Worm (Caenorhabditis elegans) whole organism, young adult: ENCODE measurements around the gene taf-8.

Experiments
- B0019.2 ChIP-seq: fragments of 200-800 bp; sonication (Bioruptor generic); conservative IDR thresholded peaks from 2 replicates; pipeline ENCODE4 v1.3.6; 2022; ENCODE audit warnings: missing genetic modification reagents, missing genetic modification characterization, missing compliant biosample characterization
- C06A6.2 ChIP-seq: fragments of 200-800 bp; sonication (Bioruptor generic); conservative IDR thresholded peaks from 2 replicates; pipeline ENCODE4 v1.3.6; 2022; ENCODE audit warnings: missing genetic modification characterization, missing compliant biosample characterization
- F23B12.7 ChIP-seq: sonication (generic microtip); optimal IDR thresholded peaks from 2 replicates; lab custom pipeline; 2017; ENCODE audit warnings: missing genetic modification characterization, mild to moderate bottlenecking, missing compliant biosample characterization, antibody characterized with exemption, moderate library complexity; ENCODE audit not compliant: insufficient read depth
- F55B11.4 ChIP-seq: sonication (generic microtip); optimal IDR thresholded peaks from 2 replicates; lab custom pipeline; 2016; ENCODE audit warnings: missing compliant biosample characterization, missing genetic modification characterization, borderline replicate concordance; ENCODE audit not compliant: insufficient read depth
- aptf-2 ChIP-seq: fragments of 200-800 bp; sonication (Bioruptor generic); conservative IDR thresholded peaks from 2 replicates; pipeline ENCODE4 v1.3.6; 2022; ENCODE audit warnings: missing genetic modification reagents, missing genetic modification characterization, missing compliant biosample characterization
- athp-1 ChIP-seq: sonication (generic microtip); optimal IDR thresholded peaks from 2 replicates; lab custom pipeline; 2017; ENCODE audit warnings: mild to moderate bottlenecking, missing genetic modification characterization, missing compliant biosample characterization
- attf-3 ChIP-seq: fragments of 200-800 bp; sonication (Bioruptor generic); conservative IDR thresholded peaks from 2 replicates; pipeline ENCODE4 v1.3.6; 2022; ENCODE audit warnings: missing genetic modification reagents, missing genetic modification characterization, missing compliant biosample characterization
- bed-1 ChIP-seq: fragments of 200-800 bp; sonication (Bioruptor generic); IDR thresholded peaks from 2 replicates; pipeline ENCODE4 v1.3.6; 2022; ENCODE audit warnings: missing genetic modification reagents, missing genetic modification characterization, missing compliant biosample characterization
- bed-2 ChIP-seq: fragments of 200-800 bp; sonication (Bioruptor generic); IDR thresholded peaks from 2 replicates; pipeline ENCODE4 v1.3.6; 2022; ENCODE audit warnings: missing genetic modification reagents, missing genetic modification characterization, missing compliant biosample characterization
- cebp-1 ChIP-seq, 2 experiments: fragments of 200-800 bp in 1 of 2; sonication (Bioruptor generic) in 1 of 2; sonication (generic microtip) in 1 of 2; IDR thresholded peaks in 1 of 2; optimal IDR thresholded peaks in 1 of 2; 2 replicates each; pipeline versions ENCODE4 v1.3.6 to Lab custom; 2017 to 2022; ENCODE audit warnings: missing compliant biosample characterization in 2 of 2, missing genetic modification characterization in 2 of 2, mild to moderate bottlenecking in 1 of 2, missing genetic modification reagents in 1 of 2, moderate library complexity in 1 of 2
- ceh-100 ChIP-seq: fragments of 200-800 bp; sonication (Bioruptor generic); IDR thresholded peaks from 2 replicates; pipeline ENCODE4 v1.3.6; 2022; ENCODE audit warnings: missing genetic modification reagents, missing genetic modification characterization, missing compliant biosample characterization
- ceh-27 ChIP-seq: fragments of 200-800 bp; sonication (Bioruptor generic); optimal IDR thresholded peaks from 2 replicates; lab custom pipeline; 2018; ENCODE audit warnings: mild to moderate bottlenecking, missing genetic modification characterization, moderate library complexity, missing compliant biosample characterization
- ceh-91 ChIP-seq: fragments of 200-800 bp; sonication (Bioruptor generic); IDR thresholded peaks from 2 replicates; pipeline ENCODE4 v1.3.6; 2022; ENCODE audit warnings: missing genetic modification reagents, missing genetic modification characterization, missing compliant biosample characterization
- dpff-1 ChIP-seq: sonication (generic microtip); optimal IDR thresholded peaks from 2 replicates; lab custom pipeline; 2017; ENCODE audit warnings: mild to moderate bottlenecking, missing genetic modification characterization, missing compliant biosample characterization
- efl-1 ChIP-seq: fragments of 150-350 bp; optimal IDR thresholded peaks from 2 replicates; lab custom pipeline; 2014; ENCODE audit warnings: missing biosample characterization, missing genetic modification reagents, missing genetic modification characterization
- ets-4 ChIP-seq: fragments of 200-800 bp; sonication (Bioruptor generic); optimal IDR thresholded peaks from 2 replicates; lab custom pipeline; 2018; ENCODE audit warnings: mild to moderate bottlenecking, missing genetic modification characterization, missing compliant biosample characterization
- hlh-12 ChIP-seq: sonication (generic microtip); optimal IDR thresholded peaks from 2 replicates; lab custom pipeline; 2016; ENCODE audit warnings: missing genetic modification characterization, missing compliant biosample characterization
- hlh-26 ChIP-seq: fragments of 200-800 bp; sonication (Bioruptor generic); conservative IDR thresholded peaks from 2 replicates; pipeline ENCODE4 v1.3.6; 2022; ENCODE audit warnings: missing genetic modification reagents, missing genetic modification characterization, missing compliant biosample characterization
- let-526 ChIP-seq: fragments of 200-800 bp; sonication (Bioruptor generic); IDR thresholded peaks from 2 replicates; pipeline ENCODE4 v1.3.6; 2022; ENCODE audit warnings: missing genetic modification reagents, missing genetic modification characterization, missing compliant biosample characterization
- lin-40 ChIP-seq: sonication (generic microtip); optimal IDR thresholded peaks from 2 replicates; lab custom pipeline; 2016; ENCODE audit warnings: missing genetic modification characterization, mild to moderate bottlenecking, missing compliant biosample characterization, missing genotype, missing genetic modification reagents
- lir-1 ChIP-seq: fragments of 200-800 bp; sonication (Bioruptor generic); conservative IDR thresholded peaks from 2 replicates; pipeline ENCODE4 v1.3.6; 2022; ENCODE audit warnings: missing genetic modification reagents, missing genetic modification characterization, missing compliant biosample characterization
- madf-6 ChIP-seq: fragments of 200-800 bp; sonication (Bioruptor generic); IDR thresholded peaks from 2 replicates; pipeline ENCODE4 v1.3.6; 2022; ENCODE audit warnings: missing genetic modification reagents, missing genetic modification characterization, missing compliant biosample characterization
- madf-8 ChIP-seq: fragments of 200-800 bp; sonication (Bioruptor generic); conservative IDR thresholded peaks from 2 replicates; pipeline ENCODE4 v1.3.6; 2022; ENCODE audit warnings: missing genetic modification reagents, missing genetic modification characterization, missing compliant biosample characterization
- mcd-1 ChIP-seq: fragments of 200-800 bp; sonication (Bioruptor generic); IDR thresholded peaks from 2 replicates; pipeline ENCODE4 v1.3.6; 2022; ENCODE audit warnings: missing genetic modification reagents, missing genetic modification characterization, missing compliant biosample characterization
- mel-28 ChIP-seq: sonication (generic microtip); optimal IDR thresholded peaks from 2 replicates; lab custom pipeline; 2016; ENCODE audit warnings: borderline replicate concordance, mild to moderate bottlenecking, missing genetic modification characterization, missing compliant biosample characterization
- nfya-1 ChIP-seq: sonication (generic microtip); optimal IDR thresholded peaks from 2 replicates; lab custom pipeline; 2017; ENCODE audit warnings: antibody characterized with exemption, missing compliant biosample characterization, missing genetic modification characterization, borderline replicate concordance; ENCODE audit not compliant: insufficient read depth
- nfya-2 ChIP-seq: fragments of 200-800 bp; sonication (Bioruptor generic); IDR thresholded peaks from 2 replicates; pipeline ENCODE4 v1.3.6; 2022; ENCODE audit warnings: missing genetic modification reagents, missing genetic modification characterization, missing compliant biosample characterization
- nhr-90 ChIP-seq: sonication (generic microtip); optimal IDR thresholded peaks from 2 replicates; lab custom pipeline; 2016; ENCODE audit warnings: missing genotype, mild to moderate bottlenecking, missing genetic modification characterization, missing compliant biosample characterization
- pbrm-1 ChIP-seq: fragments of 200-800 bp; sonication (Bioruptor generic); IDR thresholded peaks from 2 replicates; pipeline ENCODE4 v1.3.6; 2022; ENCODE audit warnings: missing genetic modification reagents, missing genetic modification characterization, missing compliant biosample characterization
- rcor-1 ChIP-seq: fragments of 200-800 bp; sonication (Bioruptor generic); IDR thresholded peaks from 2 replicates; pipeline ENCODE4 v1.3.6; 2022; ENCODE audit warnings: missing genetic modification reagents, missing genetic modification characterization, missing compliant biosample characterization
- repo-1 ChIP-seq: sonication (generic microtip); optimal IDR thresholded peaks from 2 replicates; lab custom pipeline; 2017; ENCODE audit warnings: mild to moderate bottlenecking, missing genetic modification characterization, missing compliant biosample characterization
- snpc-4 ChIP-seq, 5 experiments: fragments of 150-350 bp in 1 of 5; sonication (generic microtip) in 4 of 5; optimal IDR thresholded peaks; 2 replicates each; lab custom pipeline; 2014 to 2018; ENCODE audit warnings: missing genetic modification characterization in 5 of 5, missing biosample characterization in 3 of 5, antibody characterized with exemption in 2 of 5, mild to moderate bottlenecking in 2 of 5, missing compliant biosample characterization in 2 of 5, missing genotype in 2 of 5, moderate library complexity in 2 of 5, missing genetic modification reagents in 1 of 5
- sptf-2 ChIP-seq: fragments of 200-800 bp; sonication (Bioruptor generic); optimal IDR thresholded peaks from 2 replicates; lab custom pipeline; 2018; ENCODE audit warnings: mild to moderate bottlenecking, missing genetic modification characterization, missing compliant biosample characterization
- tbx-9 ChIP-seq: sonication (generic microtip); optimal IDR thresholded peaks from 2 replicates; lab custom pipeline; 2016; ENCODE audit warnings: borderline replicate concordance, missing genetic modification characterization, inconsistent platforms, missing compliant biosample characterization
- unc-62 ChIP-seq: fragments of 150-350 bp; optimal IDR thresholded peaks from 2 replicates; lab custom pipeline; 2014; ENCODE audit warnings: missing biosample characterization, missing genetic modification reagents, missing genetic modification characterization
- zim-3 ChIP-seq: sonication (generic microtip); optimal IDR thresholded peaks from 2 replicates; lab custom pipeline; 2017; ENCODE audit warnings: mild to moderate bottlenecking, missing genetic modification characterization, moderate library complexity, missing compliant biosample characterization
- ztf-18 ChIP-seq: sonication (generic microtip); optimal IDR thresholded peaks from 2 replicates; lab custom pipeline; 2016; ENCODE audit warnings: missing genotype, mild to moderate bottlenecking, missing genetic modification characterization, missing compliant biosample characterization
- ztf-25 ChIP-seq: fragments of 200-800 bp; sonication (Bioruptor generic); IDR thresholded peaks from 2 replicates; pipeline ENCODE4 v1.3.6; 2022; ENCODE audit warnings: missing genetic modification reagents, missing genetic modification characterization, missing compliant biosample characterization

taf-8 gene

ce11 chrII:9619402-9619862 lies 49.7 kb upstream of the taf-8 start (continued):
- TF ChIP-seq lir-1 (GFP tag; lab: Robert Waterston, UW), result no peak
- no peak for TF ChIP-seq bed-2 (GFP tag; lab: Robert Waterston, UW)
- TF ChIP-seq madf-6 (GFP tag; lab: Robert Waterston, UW), result no peak
- TF ChIP-seq ceh-100 (GFP tag; lab: Robert Waterston, UW), result no peak
- no peak for TF ChIP-seq pbrm-1 (GFP tag; lab: Robert Waterston, UW)
- TF ChIP-seq tbx-9 (tag; lab: Kevin White, UChicago), result no peak
- no peak for TF ChIP-seq unc-62 (GFP tag; lab: Kevin White, UChicago)
- no peak for TF ChIP-seq B0019.2 (GFP tag; lab: Robert Waterston, UW)
- peak; percentile 50 for TF ChIP-seq nhr-90 (tag; lab: Kevin White, UChicago)
- no peak for TF ChIP-seq ztf-18 (tag; lab: Kevin White, UChicago)
- no peak for TF ChIP-seq nfya-2
- TF ChIP-seq repo-1 (tag; lab: Kevin White, UChicago), result no peak
- TF ChIP-seq rcor-1 (GFP tag; lab: Robert Waterston, UW), result no peak
- no peak for TF ChIP-seq F55B11.4 (tag; lab: Kevin White, UChicago)
- TF ChIP-seq hlh-12 (tag; lab: Kevin White, UChicago), result no peak
- TF ChIP-seq attf-3 (GFP tag; lab: Robert Waterston, UW), result no peak
- peak; percentile 35; the same call in 1 of the 2 replicates for TF ChIP-seq mcd-1 (GFP tag; lab: Robert Waterston, UW)
- TF ChIP-seq nfya-1 (tag; lab: Kevin White, UChicago), result no peak
- no peak for TF ChIP-seq lin-40 (tag; lab: Kevin White, UChicago)
- TF ChIP-seq ceh-91, result no peak
- TF ChIP-seq let-526 (GFP tag; lab: Robert Waterston, UW), result no peak
- TF ChIP-seq zim-3, result peak; percentile 15
- TF ChIP-seq athp-1, result no peak
- no peak for TF ChIP-seq madf-8
- TF ChIP-seq ets-4 (GFP tag; lab: Kevin White, UChicago), result peak; percentile 94
- TF ChIP-seq aptf-2 (GFP tag; lab: Robert Waterston, UW), result no peak
- no peak for TF ChIP-seq snpc-4 (GFP tag; optimal IDR thresholded peaks at IDR 0.05; lab: Kevin White, UChicago)
- peak in 3 of 4 experiments; percentile 3 to 32 (median 6) for TF ChIP-seq snpc-4 (tag; optimal IDR thresholded peaks at IDR 0.05; lab: Kevin White, UChicago)
- TF ChIP-seq ztf-25 (GFP tag; lab: Robert Waterston, UW), result no peak
- TF ChIP-seq ceh-27, result no peak
- no peak for TF ChIP-seq hlh-26 (GFP tag; lab: Robert Waterston, UW)
- 0 out of 2 replicates have a peak, but pooled peaks have one; percentile 11 for TF ChIP-seq C06A6.2 (GFP tag; lab: Robert Waterston, UW)
- TF ChIP-seq efl-1, result no peak
- no peak for TF ChIP-seq F23B12.7
- no peak for TF ChIP-seq bed-1 (GFP tag; lab: Robert Waterston, UW)
- no peak for TF ChIP-seq cebp-1 (GFP tag; IDR thresholded peaks at IDR 0.05; lab: Robert Waterston, UW)
- peak; percentile 44 for TF ChIP-seq cebp-1 (tag; optimal IDR thresholded peaks at IDR 0.05; lab: Kevin White, UChicago)
- TF ChIP-seq dpff-1 (tag; lab: Kevin White, UChicago), result no peak
- no peak for TF ChIP-seq mel-28 (tag; lab: Kevin White, UChicago)
- no peak for TF ChIP-seq sptf-2
- TF ChIP-seq, all 124 proteins: peak for 27
